Worm (Caenorhabditis elegans) whole organism, mixed stage, embryonic: ENCODE measurements around the gene vit-6.

Experiments
- bed-3 ChIP-seq: fragments of 200-800 bp; sonication (Bioruptor generic); optimal IDR thresholded peaks from 3 replicates; lab custom pipeline; 2018; ENCODE audit warnings: mild to moderate bottlenecking, missing genetic modification characterization, moderate library complexity, missing compliant biosample characterization
- blmp-1 ChIP-seq: fragments of 150-350 bp; optimal IDR thresholded peaks from 2 replicates; lab custom pipeline; 2014; ENCODE audit warnings: missing biosample characterization, missing genetic modification characterization
- flh-1 ChIP-seq: fragments of 200-800 bp; sonication (Bioruptor generic); optimal IDR thresholded peaks from 2 replicates; lab custom pipeline; 2018; ENCODE audit warnings: mild to moderate bottlenecking, missing genetic modification characterization, moderate library complexity, missing compliant biosample characterization
- nhr-237 ChIP-seq: fragments of 150-350 bp; optimal IDR thresholded peaks from 2 replicates; lab custom pipeline; 2014; ENCODE audit warnings: missing biosample characterization, missing genetic modification characterization
- pha-4 ChIP-seq: fragments of 150-350 bp; optimal IDR thresholded peaks from 2 replicates; lab custom pipeline; 2018; ENCODE audit warnings: missing biosample characterization, missing genetic modification reagents, missing genetic modification characterization
- unc-62 ChIP-seq: fragments of 150-350 bp; optimal IDR thresholded peaks from 2 replicates; lab custom pipeline; 2014; ENCODE audit warnings: missing biosample characterization, missing genetic modification reagents, missing genetic modification characterization
- ztf-11 ChIP-seq: fragments of 150-350 bp; optimal IDR thresholded peaks from 2 replicates; lab custom pipeline; 2014; ENCODE audit warnings: missing biosample characterization, missing genetic modification characterization

DNA sequence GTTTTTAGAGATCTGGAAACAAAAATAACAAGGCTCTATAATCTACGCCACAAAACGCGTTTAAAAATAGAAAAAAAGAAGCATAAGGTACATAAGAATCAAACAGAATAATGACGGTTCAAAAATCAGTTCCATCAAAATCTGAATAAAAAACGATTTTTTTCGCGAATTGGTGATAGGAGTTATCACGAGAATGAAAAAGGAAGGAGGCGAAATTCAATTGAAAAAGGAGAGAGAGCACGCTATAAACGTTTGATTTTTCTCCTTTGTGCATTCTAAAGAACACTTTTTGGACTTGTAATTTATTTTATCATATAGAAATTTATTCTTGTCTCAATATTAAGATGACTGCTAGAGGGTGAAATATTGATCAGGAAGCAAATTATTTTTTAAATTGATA is 9.6 kb upstream of the vit-6 start:
- no peak for TF ChIP-seq ztf-11
- no peak for TF ChIP-seq nhr-237 (tag; lab: Kevin White, UChicago)
- no peak for TF ChIP-seq pha-4
- TF ChIP-seq bed-3: no peak
- TF ChIP-seq unc-62 (GFP tag; lab: Kevin White, UChicago): no peak
- TF ChIP-seq blmp-1 (tag; lab: Kevin White, UChicago): no peak
- no peak for TF ChIP-seq flh-1 (GFP tag; lab: Kevin White, UChicago)
